Worm (Caenorhabditis elegans) whole organism, L1 larva: Measurements from ENCODE around the gene srd-65.
A peak's percentile ranks its signal among the peaks of the same experiment; 100 is the strongest.
"Not testable (repeated sequence)": the region's sequence is repeated elsewhere in the genome, so short reads cannot be mapped to it uniquely, and the experiment has no call there.

Experiments used
- C34B4.2 ChIP-seq: sonication (generic microtip); optimal IDR thresholded peaks from 2 replicates; lab custom pipeline; 2017; ENCODE audit warnings: mild to moderate bottlenecking, missing genetic modification characterization, missing compliant biosample characterization
- alr-1 ChIP-seq: fragments of 200-800 bp; sonication (Bioruptor generic); optimal IDR thresholded peaks from 2 replicates; lab custom pipeline; 2018; ENCODE audit warnings: borderline replicate concordance, mild to moderate bottlenecking, missing genetic modification characterization, missing compliant biosample characterization
- ama-1 ChIP-seq: fragments of 150-350 bp; optimal IDR thresholded peaks from 2 replicates; lab custom pipeline; 2014
- blmp-1 ChIP-seq: fragments of 150-350 bp; optimal IDR thresholded peaks from 2 replicates; lab custom pipeline; 2014; ENCODE audit warnings: missing biosample characterization, missing genetic modification characterization
- ceh-82 ChIP-seq, 3 experiments: fragments of 150-350 bp in 1 of 3; sonication (generic microtip) in 2 of 3; optimal IDR thresholded peaks; 2 replicates each; lab custom pipeline; 2014 to 2017; ENCODE audit warnings: missing biosample characterization in 3 of 3, missing genetic modification characterization in 3 of 3
- ceh-90 ChIP-seq: sonication (generic microtip); optimal IDR thresholded peaks from 2 replicates; lab custom pipeline; 2016; ENCODE audit warnings: missing genetic modification characterization, missing compliant biosample characterization
- dpl-1 ChIP-seq, 3 experiments: fragments of 150-350 bp in 2 of 3; sonication (generic microtip) in 1 of 3; optimal IDR thresholded peaks; 2 replicates each; lab custom pipeline; 2014 to 2017; ENCODE audit warnings: missing biosample characterization in 3 of 3, missing genetic modification characterization in 3 of 3, missing genetic modification reagents in 3 of 3
- dsc-1 ChIP-seq: sonication (generic microtip); optimal IDR thresholded peaks from 2 replicates; lab custom pipeline; 2016; ENCODE audit warnings: mild to moderate bottlenecking, missing genetic modification characterization, missing compliant biosample characterization
- efl-1 ChIP-seq, 4 experiments: fragments of 150-350 bp; optimal IDR thresholded peaks in 3 of 4; peaks in 1 of 4; 1 replicate in 1 of 4; 2 replicates in 3 of 4; lab custom pipeline; 2014; ENCODE audit warnings: missing biosample characterization in 2 of 4, missing genetic modification characterization in 2 of 4, missing genetic modification reagents in 2 of 4
- egl-13 ChIP-seq: sonication (generic microtip); optimal IDR thresholded peaks from 2 replicates; lab custom pipeline; 2016; ENCODE audit warnings: missing genotype, missing genetic modification reagents, missing genetic modification characterization, missing compliant biosample characterization
- egl-27 ChIP-seq, 2 experiments: fragments of 150-350 bp in 1 of 2; sonication (generic microtip); optimal IDR thresholded peaks; 3 replicates each; lab custom pipeline; 2017 to 2018; ENCODE audit warnings: missing biosample characterization in 2 of 2, missing genetic modification characterization in 2 of 2, missing genetic modification reagents in 2 of 2
- elt-2 ChIP-seq: sonication (generic microtip); optimal IDR thresholded peaks from 2 replicates; lab custom pipeline; 2016; ENCODE audit warnings: missing genetic modification characterization, mild to moderate bottlenecking, inconsistent platforms, missing compliant biosample characterization, missing genetic modification reagents
- fkh-4 ChIP-seq: sonication (generic microtip); optimal IDR thresholded peaks from 2 replicates; lab custom pipeline; 2016; ENCODE audit warnings: missing compliant biosample characterization, missing genetic modification characterization, borderline replicate concordance
- irx-1 ChIP-seq: sonication (generic microtip); optimal IDR thresholded peaks from 2 replicates; lab custom pipeline; 2016; ENCODE audit warnings: missing genetic modification characterization, missing compliant biosample characterization
- lin-14 ChIP-seq: fragments of 200-800 bp; sonication (Bioruptor generic); optimal IDR thresholded peaks from 2 replicates; lab custom pipeline; 2018; ENCODE audit warnings: mild to moderate bottlenecking, missing genetic modification characterization, moderate library complexity, missing compliant biosample characterization
- lin-15B ChIP-seq: fragments of 150-350 bp; sonication (generic microtip); optimal IDR thresholded peaks from 3 replicates; lab custom pipeline; 2014; ENCODE audit warnings: missing biosample characterization, missing genetic modification characterization
- lin-39 ChIP-seq: fragments of 150-350 bp; optimal IDR thresholded peaks from 2 replicates; lab custom pipeline; 2014; ENCODE audit warnings: missing biosample characterization, missing genetic modification reagents, missing genetic modification characterization
- mdl-1 ChIP-seq, 2 experiments: fragments of 150-350 bp; optimal IDR thresholded peaks; 2 replicates each; lab custom pipeline; 2014 to 2017; ENCODE audit warnings: missing biosample characterization in 2 of 2, missing genetic modification characterization in 2 of 2, inconsistent platforms in 1 of 2
- mep-1 ChIP-seq: fragments of 150-350 bp; optimal IDR thresholded peaks from 2 replicates; lab custom pipeline; 2014; ENCODE audit warnings: missing biosample characterization, missing genetic modification characterization
- nhr-12 ChIP-seq: sonication (generic microtip); optimal IDR thresholded peaks from 2 replicates; lab custom pipeline; 2017; ENCODE audit warnings: missing biosample characterization, missing genetic modification characterization
- nhr-19 ChIP-seq: fragments of 200-800 bp; sonication (Bioruptor generic); conservative IDR thresholded peaks from 2 replicates; pipeline ENCODE4 v1.3.6; 2022; ENCODE audit warnings: missing genetic modification characterization, missing compliant biosample characterization
- nhr-20 ChIP-seq: sonication (generic microtip); optimal IDR thresholded peaks from 2 replicates; lab custom pipeline; 2016; ENCODE audit warnings: mild to moderate bottlenecking, missing genetic modification characterization, missing compliant biosample characterization
- nhr-237 ChIP-seq: fragments of 150-350 bp; optimal IDR thresholded peaks from 2 replicates; lab custom pipeline; 2014; ENCODE audit warnings: missing biosample characterization, missing genetic modification characterization
- nhr-28 ChIP-seq: fragments of 150-350 bp; optimal IDR thresholded peaks from 2 replicates; lab custom pipeline; 2014; ENCODE audit warnings: missing biosample characterization, missing genetic modification characterization
- nhr-47 ChIP-seq: sonication (generic microtip); optimal IDR thresholded peaks from 2 replicates; lab custom pipeline; 2016; ENCODE audit warnings: mild to moderate bottlenecking, missing genetic modification characterization, moderate library complexity, missing compliant biosample characterization
- pag-3 ChIP-seq: sonication (generic microtip); optimal IDR thresholded peaks from 2 replicates; lab custom pipeline; 2017; ENCODE audit warnings: missing genetic modification characterization, mild to moderate bottlenecking, missing compliant biosample characterization, antibody characterized with exemption, borderline replicate concordance; ENCODE audit not compliant: insufficient read depth
- pqm-1 ChIP-seq: sonication (generic microtip); optimal IDR thresholded peaks from 3 replicates; lab custom pipeline; 2017; ENCODE audit warnings: missing biosample characterization, missing genetic modification characterization
- skn-1 ChIP-seq: fragments of 150-350 bp; optimal IDR thresholded peaks from 2 replicates; lab custom pipeline; 2014; ENCODE audit warnings: missing biosample characterization, missing genetic modification characterization
- snpc-4 ChIP-seq: fragments of 150-350 bp; optimal IDR thresholded peaks from 2 replicates; lab custom pipeline; 2014; ENCODE audit warnings: missing biosample characterization, missing genetic modification characterization
- sptf-1 ChIP-seq: fragments of 150-350 bp; optimal IDR thresholded peaks from 2 replicates; lab custom pipeline; 2014; ENCODE audit warnings: missing biosample characterization, missing genetic modification characterization
- sup-37 ChIP-seq: fragments of 200-800 bp; sonication (Bioruptor generic); optimal IDR thresholded peaks from 2 replicates; lab custom pipeline; 2018; ENCODE audit warnings: mild to moderate bottlenecking, missing genetic modification characterization, missing compliant biosample characterization
- tlp-1 ChIP-seq: fragments of 150-350 bp; optimal IDR thresholded peaks from 2 replicates; lab custom pipeline; 2014; ENCODE audit warnings: missing biosample characterization, missing genetic modification characterization
- unc-30 ChIP-seq: sonication (generic microtip); optimal IDR thresholded peaks from 2 replicates; lab custom pipeline; 2017; ENCODE audit warnings: missing biosample characterization, missing genetic modification characterization
- unc-62 ChIP-seq: fragments of 150-350 bp; optimal IDR thresholded peaks from 2 replicates; lab custom pipeline; 2014; ENCODE audit warnings: missing biosample characterization, missing genetic modification reagents, missing genetic modification characterization
- xbp-1 ChIP-seq: sonication (generic microtip); optimal IDR thresholded peaks from 2 replicates; lab custom pipeline; 2016; ENCODE audit warnings: missing genetic modification characterization, missing compliant biosample characterization
- zip-4 ChIP-seq: fragments of 200-800 bp; sonication (Bioruptor generic); optimal IDR thresholded peaks from 2 replicates; lab custom pipeline; 2018; ENCODE audit warnings: mild to moderate bottlenecking, missing genetic modification characterization, moderate library complexity, missing compliant biosample characterization
- ztf-11 ChIP-seq, 2 experiments: sonication (generic microtip); optimal IDR thresholded peaks; 2 replicates each; lab custom pipeline; 2016 to 2017; ENCODE audit warnings: missing genetic modification characterization in 2 of 2, missing biosample characterization in 1 of 2, missing compliant biosample characterization in 1 of 2

Gene srd-65

ce11 chrIII:2261353-2261752 is 37.5 kb upstream of the srd-65 start, which contains the start of gene fbxa-42:
fbxa-42 (minus strand) TSS chrIII:2261453.
- not testable (repeated sequence) for TF ChIP-seq skn-1 (tag; lab: Kevin White, UChicago); dpl-1 (GFP tag; optimal IDR thresholded peaks at IDR 0.05; lab: Kevin White, UChicago); sptf-1
- TF ChIP-seq, all 84 proteins: peak for 0; not testable (repeated sequence) for 84

- no peak for TF ChIP-seq efl-1 (optimal IDR thresholded peaks at IDR 0.05; lab: Kevin White, UChicago)
- TF ChIP-seq efl-1 (GFP tag; optimal IDR thresholded peaks at IDR 0.05 in 1 of 2; lab: Kevin White, UChicago) = peak in 1 of 2 experiments; percentile 92
- no peak for TF ChIP-seq sptf-1
Measured at ce11 chrIII:2259329-2259728, 35.5 kb upstream of the srd-65 start.

- TF ChIP-seq nhr-12 (tag; lab: Kevin White, UChicago) = no peak
- TF ChIP-seq efl-1 (optimal IDR thresholded peaks at IDR 0.05; lab: Kevin White, UChicago) = no peak
- peak in 1 of 2 experiments; percentile 52 for TF ChIP-seq efl-1 (GFP tag; optimal IDR thresholded peaks at IDR 0.05 in 1 of 2; lab: Kevin White, UChicago)
Measured at ce11 chrIII:2258863-2259262, 35.0 kb upstream of the srd-65 start, which contains the start of gene fbxa-43. fbxa-43 (minus strand) TSS chrIII:2258963.

ce11 chrIII:2255522-2255921 is 31.7 kb upstream of the srd-65 start, which contains the start of gene fbxa-71:
fbxa-71 (plus strand) TSS chrIII:2255822.
- no peak for TF ChIP-seq ceh-90 (tag; lab: Kevin White, UChicago)

- TF ChIP-seq pqm-1 (tag; lab: Kevin White, UChicago) = peak; percentile 62
- TF ChIP-seq elt-2 (tag; lab: Kevin White, UChicago) = peak; percentile 71
- no peak for TF ChIP-seq tlp-1 (tag; lab: Kevin White, UChicago)
- TF ChIP-seq ama-1 (lab: Kevin White, UChicago) = no peak
- no peak for TF ChIP-seq C34B4.2
- no peak for TF ChIP-seq pag-3 (tag; lab: Kevin White, UChicago)
- TF ChIP-seq, all 84 proteins: peak for 2
Measured at ce11 chrIII:2253027-2253499, 29.2 kb upstream of the srd-65 start, which contains the start of gene fbxa-73. fbxa-73 (plus strand) TSS chrIII:2253449.

- TF ChIP-seq lin-39 (tag; lab: Kevin White, UChicago) (no peak), nhr-237 (tag; lab: Kevin White, UChicago) (no peak), lin-15B (tag; lab: Kevin White, UChicago) (no peak), irx-1 (tag; lab: Kevin White, UChicago) (no peak), dsc-1 (no peak), unc-30 (tag; lab: Kevin White, UChicago) (no peak), sptf-1 (no peak), pag-3 (tag; lab: Kevin White, UChicago) (no peak), nhr-19 (GFP tag; lab: Robert Waterston, UW) (no peak), egl-27 (tag; optimal IDR thresholded peaks at IDR 0.05; lab: Kevin White, UChicago) (no peak), sup-37 (no peak), snpc-4 (tag; lab: Kevin White, UChicago) (no peak)
Measured at ce11 chrIII:2251348-2251747, 27.5 kb upstream of the srd-65 start, which contains the start of gene fbxa-7. fbxa-7 (minus strand) TSS chrIII:2251448.

- TF ChIP-seq zip-4 (no peak), ceh-82 (tag; optimal IDR thresholded peaks at IDR 0.05; lab: Kevin White, UChicago) (no peak), lin-14 (GFP tag; lab: Kevin White, UChicago) (no peak), unc-62 (GFP tag; lab: Kevin White, UChicago) (no peak), nhr-12 (tag; lab: Kevin White, UChicago) (no peak), fkh-4 (no peak), ztf-11 (tag; optimal IDR thresholded peaks at IDR 0.05; lab: Kevin White, UChicago) (no peak), blmp-1 (tag; lab: Kevin White, UChicago) (no peak), nhr-47 (tag; lab: Kevin White, UChicago) (no peak), nhr-237 (tag; lab: Kevin White, UChicago) (no peak), skn-1 (tag; lab: Kevin White, UChicago) (no peak), unc-30 (tag; lab: Kevin White, UChicago) (no peak), mep-1 (tag; lab: Kevin White, UChicago) (no peak), xbp-1 (tag; lab: Kevin White, UChicago) (no peak), sup-37 (no peak), nhr-20 (tag; lab: Kevin White, UChicago) (no peak), nhr-28 (tag; lab: Kevin White, UChicago) (no peak), mdl-1 (tag; optimal IDR thresholded peaks at IDR 0.05; lab: Kevin White, UChicago) (no peak), alr-1 (tag; lab: Kevin White, UChicago) (no peak), egl-13 (no peak)
Measured at ce11 chrIII:2245727-2246126, 21.9 kb upstream of the srd-65 start, which contains the start of gene srd-67. srd-67 (minus strand) TSS chrIII:2245827.
